Worm (Caenorhabditis elegans): ENCODE results near the gene C13G3.12.

C13G3.12 gene

DNA sequence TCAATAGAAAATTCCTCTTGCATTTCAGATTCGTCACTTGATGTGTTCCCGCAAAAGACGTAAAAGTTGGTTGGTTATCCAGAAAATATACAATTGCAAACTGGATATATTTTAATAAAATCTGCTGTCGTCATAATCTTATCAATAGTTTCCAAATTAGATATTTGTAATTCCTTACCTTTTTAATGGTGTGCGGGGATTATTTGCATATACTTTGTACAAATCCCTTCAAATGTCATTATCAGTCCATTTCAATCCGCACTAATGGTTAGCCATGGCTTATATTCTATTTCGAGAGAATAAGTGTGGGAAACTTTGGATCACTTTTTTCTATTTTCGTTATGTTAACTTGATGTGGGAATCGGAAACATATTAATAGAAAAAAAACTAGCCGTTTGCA is 18.6 kb downstream of the C13G3.12 start:
- TF ChIP-seq unc-62 (GFP tag; optimal IDR thresholded peaks at IDR 0.05), result no peak

ce11 chrV:11002434-11002833 is 20.3 kb downstream of the C13G3.12 start, which contains the start of gene F53B7.4:
F53B7.4 (minus strand) TSS chrV:11002534.
- no peak for TF ChIP-seq unc-62 (GFP tag; optimal IDR thresholded peaks at IDR 0.05)

ce11 chrV:11000650-11001049 is 22.1 kb downstream of the C13G3.12 start, which contains the start of gene isy-1:
isy-1 (minus strand) TSS chrV:11000699.
- TF ChIP-seq unc-62 (GFP tag; optimal IDR thresholded peaks at IDR 0.05), result no peak

- TF ChIP-seq unc-62 (GFP tag; optimal IDR thresholded peaks at IDR 0.05), result no peak
Observed at ce11 chrV:10998797-10999196, 23.9 kb downstream of the C13G3.12 start, which contains the start of gene F53B7.7. F53B7.7 (plus strand) TSS chrV:10999097.

ce11 chrV:10991789-10992188 is 30.9 kb downstream of the C13G3.12 start, which contains the start of gene frpr-9:
frpr-9 (plus strand) TSS chrV:10992089.
- TF ChIP-seq unc-62 (GFP tag; optimal IDR thresholded peaks at IDR 0.05), result no peak

- TF ChIP-seq unc-62 (GFP tag; optimal IDR thresholded peaks at IDR 0.05), result no peak
Observed at ce11 chrV:10981113-10981512, 41.6 kb downstream of the C13G3.12 start, which contains the start of gene fig-1. fig-1 (minus strand) TSS chrV:10981213.

DNA sequence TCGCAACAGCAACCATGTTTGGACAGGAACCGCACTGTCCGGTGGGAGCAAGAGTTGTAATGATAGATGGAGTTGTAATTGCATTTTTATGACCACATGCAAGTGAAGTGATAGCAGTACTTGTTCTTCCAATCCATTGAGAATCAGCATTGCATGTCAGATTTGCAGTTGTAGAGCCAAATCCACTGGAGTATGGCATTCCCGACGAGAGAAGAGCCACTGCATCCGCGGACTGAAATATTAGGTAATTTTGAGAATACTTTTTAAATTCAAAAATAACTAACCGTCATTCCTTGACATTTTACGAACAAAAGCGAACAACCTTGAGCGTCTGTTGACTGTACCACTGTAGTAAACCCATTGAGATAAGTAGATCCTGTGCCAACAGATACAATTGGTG is 47.6 kb downstream of the C13G3.12 start:
- TF ChIP-seq unc-62 (GFP tag; optimal IDR thresholded peaks at IDR 0.05), result no peak
